Worm (Caenorhabditis elegans) whole organism, L4 larva: ENCODE data around the gene din-1.

Experiments
- F10B5.3 ChIP-seq: sonication (generic microtip); optimal IDR thresholded peaks from 2 replicates; lab custom pipeline; 2016; ENCODE audit warnings: mild to moderate bottlenecking, missing genetic modification characterization, missing compliant biosample characterization
- F49E8.2 ChIP-seq: sonication (generic microtip); optimal IDR thresholded peaks from 2 replicates; lab custom pipeline; 2016; ENCODE audit warnings: missing compliant biosample characterization, mild to moderate bottlenecking, missing genetic modification characterization, borderline replicate concordance
- Y105C5A.15 ChIP-seq: fragments of 200-800 bp; sonication (Bioruptor generic); IDR thresholded peaks from 2 replicates; pipeline ENCODE4 v1.3.6; 2022; ENCODE audit warnings: missing genetic modification characterization, missing compliant biosample characterization
- Y75B8A.6 ChIP-seq: fragments of 200-800 bp; sonication (Bioruptor generic); IDR thresholded peaks from 2 replicates; pipeline ENCODE4 v1.3.6; 2022; ENCODE audit warnings: missing genetic modification reagents, missing genetic modification characterization, missing compliant biosample characterization
- ZK337.2 ChIP-seq: fragments of 200-800 bp; sonication (Bioruptor generic); IDR thresholded peaks from 2 replicates; pipeline ENCODE4 v1.3.6; 2022; ENCODE audit warnings: missing genetic modification reagents, missing genetic modification characterization, missing compliant biosample characterization
- ZK546.5 ChIP-seq, 2 experiments: sonication (generic microtip); optimal IDR thresholded peaks; 2 replicates each; lab custom pipeline; 2017; ENCODE audit warnings: missing biosample characterization in 2 of 2, missing genetic modification characterization in 2 of 2
- aha-1 ChIP-seq: fragments of 150-350 bp; peaks from one replicate; lab custom pipeline; 2014; ENCODE audit warnings: missing biosample characterization, missing genetic modification characterization
- arid-1 ChIP-seq: fragments of 200-800 bp; sonication (Bioruptor generic); conservative IDR thresholded peaks from 2 replicates; pipeline ENCODE4 v1.3.6; 2022; ENCODE audit warnings: missing genetic modification reagents, missing genetic modification characterization, missing compliant biosample characterization
- ceh-20 ChIP-seq: fragments of 200-800 bp; sonication (Bioruptor generic); IDR thresholded peaks from 2 replicates; pipeline ENCODE4 v1.3.6; 2022; ENCODE audit warnings: missing genetic modification reagents, missing genetic modification characterization, missing compliant biosample characterization
- ceh-32 ChIP-seq: sonication (generic microtip); optimal IDR thresholded peaks from 2 replicates; lab custom pipeline; 2016; ENCODE audit warnings: mild to moderate bottlenecking, missing genetic modification characterization, missing compliant biosample characterization; ENCODE audit not compliant: poor library complexity
- ceh-44 ChIP-seq: fragments of 200-800 bp; sonication (Bioruptor generic); IDR thresholded peaks from 2 replicates; pipeline ENCODE4 v1.3.6; 2022; ENCODE audit warnings: missing genetic modification reagents, missing genetic modification characterization, missing compliant biosample characterization
- ceh-62 ChIP-seq: sonication (generic microtip); optimal IDR thresholded peaks from 2 replicates; lab custom pipeline; 2017; ENCODE audit warnings: missing biosample characterization, missing genetic modification characterization
- ceh-82 ChIP-seq: sonication (generic microtip); optimal IDR thresholded peaks from 2 replicates; lab custom pipeline; 2017; ENCODE audit warnings: missing biosample characterization, missing genetic modification characterization
- daf-19 ChIP-seq: fragments of 200-800 bp; sonication (Bioruptor generic); conservative IDR thresholded peaks from 2 replicates; pipeline ENCODE4 v1.3.6; 2022; ENCODE audit warnings: missing genetic modification characterization, missing compliant biosample characterization
- dmd-9 ChIP-seq: fragments of 200-800 bp; sonication (Bioruptor generic); IDR thresholded peaks from 2 replicates; pipeline ENCODE4 v1.3.6; 2022; ENCODE audit warnings: missing genetic modification reagents, missing genetic modification characterization, missing compliant biosample characterization
- duxl-1 ChIP-seq: sonication (generic microtip); optimal IDR thresholded peaks from 2 replicates; lab custom pipeline; 2016; ENCODE audit warnings: mild to moderate bottlenecking, missing genetic modification characterization, moderate library complexity, missing compliant biosample characterization; ENCODE audit not compliant: poor library complexity
- dve-1 ChIP-seq: sonication (generic microtip); optimal IDR thresholded peaks from 2 replicates; lab custom pipeline; 2017; ENCODE audit warnings: antibody characterized with exemption, mild to moderate bottlenecking, missing genetic modification characterization, missing compliant biosample characterization; ENCODE audit not compliant: insufficient read depth
- egl-43 ChIP-seq: fragments of 200-800 bp; sonication (Bioruptor generic); IDR thresholded peaks from 2 replicates; pipeline ENCODE4 v1.3.6; 2022; ENCODE audit warnings: missing genetic modification reagents, missing genetic modification characterization, missing compliant biosample characterization
- hif-1 ChIP-seq, 2 experiments: sonication (generic microtip); optimal IDR thresholded peaks; 2 replicates each; lab custom pipeline; 2016 to 2017; ENCODE audit warnings: missing compliant biosample characterization in 2 of 2, missing genetic modification characterization in 2 of 2, missing genetic modification reagents in 2 of 2, missing genotype in 2 of 2, mild to moderate bottlenecking in 1 of 2
- hlh-11 ChIP-seq: fragments of 200-800 bp; sonication (Bioruptor generic); optimal IDR thresholded peaks from 2 replicates; lab custom pipeline; 2018; ENCODE audit warnings: mild to moderate bottlenecking, missing genetic modification characterization, missing compliant biosample characterization
- hlh-30 ChIP-seq: sonication (generic microtip); optimal IDR thresholded peaks from 2 replicates; lab custom pipeline; 2017; ENCODE audit warnings: antibody characterized with exemption, mild to moderate bottlenecking, missing genetic modification characterization, missing compliant biosample characterization; ENCODE audit not compliant: insufficient read depth
- lin-29 ChIP-seq: fragments of 200-800 bp; sonication (Bioruptor generic); IDR thresholded peaks from 2 replicates; pipeline ENCODE4 v1.3.6; 2022; ENCODE audit warnings: missing genetic modification reagents, missing genetic modification characterization, missing compliant biosample characterization
- lin-39 ChIP-seq: fragments of 150-350 bp; optimal IDR thresholded peaks from 2 replicates; lab custom pipeline; 2014; ENCODE audit warnings: missing biosample characterization, missing genetic modification reagents, missing genetic modification characterization
- lsy-2 ChIP-seq, 2 experiments: fragments of 150-350 bp in 1 of 2; sonication (generic microtip) in 1 of 2; optimal IDR thresholded peaks; 2 replicates each; lab custom pipeline; 2014 to 2017; ENCODE audit warnings: missing biosample characterization in 2 of 2, missing genetic modification characterization in 2 of 2
- madf-5 ChIP-seq, 2 experiments: fragments of 200-800 bp; sonication (Bioruptor generic); IDR thresholded peaks; 2 replicates each; pipeline ENCODE4 v1.3.6; 2022; ENCODE audit warnings: missing compliant biosample characterization in 2 of 2, missing genetic modification characterization in 2 of 2
- madf-9 ChIP-seq: fragments of 200-800 bp; sonication (Bioruptor generic); conservative IDR thresholded peaks from 2 replicates; pipeline ENCODE4 v1.3.6; 2022; ENCODE audit warnings: missing genetic modification reagents, missing genetic modification characterization, missing compliant biosample characterization
- mdt-29 ChIP-seq: fragments of 200-800 bp; sonication (Bioruptor generic); IDR thresholded peaks from 2 replicates; pipeline ENCODE4 v1.3.6; 2022; ENCODE audit warnings: missing genetic modification reagents, missing genetic modification characterization, missing compliant biosample characterization
- mxl-2 ChIP-seq: fragments of 200-800 bp; sonication (Bioruptor generic); conservative IDR thresholded peaks from 2 replicates; pipeline ENCODE4 v1.3.6; 2022; ENCODE audit warnings: missing genetic modification reagents, missing genetic modification characterization, missing compliant biosample characterization
- nhr-102 ChIP-seq: sonication (generic microtip); optimal IDR thresholded peaks from 2 replicates; lab custom pipeline; 2016; ENCODE audit warnings: mild to moderate bottlenecking, missing genetic modification characterization, moderate library complexity, missing compliant biosample characterization
- nhr-28 ChIP-seq: fragments of 150-350 bp; optimal IDR thresholded peaks from 2 replicates; lab custom pipeline; 2014; ENCODE audit warnings: missing biosample characterization, missing genetic modification characterization
- nhr-41 ChIP-seq: fragments of 200-800 bp; sonication (Bioruptor generic); IDR thresholded peaks from 2 replicates; pipeline ENCODE4 v1.3.6; 2022; ENCODE audit warnings: missing genetic modification reagents, missing genetic modification characterization, missing compliant biosample characterization
- nhr-48 ChIP-seq: sonication (generic microtip); optimal IDR thresholded peaks from 2 replicates; lab custom pipeline; 2016; ENCODE audit warnings: mild to moderate bottlenecking, missing genetic modification characterization, missing compliant biosample characterization
- nhr-6 ChIP-seq: fragments of 150-350 bp; optimal IDR thresholded peaks from 2 replicates; lab custom pipeline; 2014; ENCODE audit warnings: missing biosample characterization, missing genetic modification characterization
- php-3 ChIP-seq: fragments of 200-800 bp; sonication (Bioruptor generic); IDR thresholded peaks from 2 replicates; pipeline ENCODE4 v1.3.6; 2022; ENCODE audit warnings: missing genetic modification reagents, missing genetic modification characterization, missing compliant biosample characterization
- pqm-1 ChIP-seq: sonication (generic microtip); optimal IDR thresholded peaks from 2 replicates; lab custom pipeline; 2017; ENCODE audit warnings: missing biosample characterization, missing genetic modification characterization
- rbr-2 ChIP-seq: sonication (generic microtip); optimal IDR thresholded peaks from 2 replicates; lab custom pipeline; 2016; ENCODE audit warnings: missing genotype, missing genetic modification characterization, missing compliant biosample characterization
- saeg-2 ChIP-seq: fragments of 200-800 bp; sonication (Bioruptor generic); IDR thresholded peaks from 2 replicates; pipeline ENCODE4 v1.3.6; 2022; ENCODE audit warnings: missing genetic modification reagents, missing genetic modification characterization, missing compliant biosample characterization
- sdz-12 ChIP-seq: fragments of 200-800 bp; sonication (Bioruptor generic); optimal IDR thresholded peaks from 2 replicates; lab custom pipeline; 2018; ENCODE audit warnings: mild to moderate bottlenecking, missing genetic modification characterization, missing compliant biosample characterization
- set-16 ChIP-seq: fragments of 200-800 bp; sonication (Bioruptor generic); IDR thresholded peaks from 2 replicates; pipeline ENCODE4 v1.3.6; 2022; ENCODE audit warnings: missing genetic modification reagents, missing genetic modification characterization, missing compliant biosample characterization
- skn-1 ChIP-seq: fragments of 150-350 bp; optimal IDR thresholded peaks from 2 replicates; lab custom pipeline; 2014; ENCODE audit warnings: missing biosample characterization, missing genetic modification characterization
- snpc-1.2 ChIP-seq: fragments of 200-800 bp; sonication (Bioruptor generic); IDR thresholded peaks from 2 replicates; pipeline ENCODE4 v1.3.6; 2022; ENCODE audit warnings: missing genetic modification reagents, missing genetic modification characterization, missing compliant biosample characterization
- spr-3 ChIP-seq: fragments of 200-800 bp; sonication (Bioruptor generic); optimal IDR thresholded peaks from 2 replicates; lab custom pipeline; 2018; ENCODE audit warnings: mild to moderate bottlenecking, missing genetic modification characterization, missing compliant biosample characterization
- tag-97 ChIP-seq: fragments of 200-800 bp; sonication (Bioruptor generic); IDR thresholded peaks from 2 replicates; pipeline ENCODE4 v1.3.6; 2022; ENCODE audit warnings: missing genetic modification characterization, missing compliant biosample characterization
- tra-1 ChIP-seq: fragments of 200-800 bp; sonication (Bioruptor generic); IDR thresholded peaks from 2 replicates; pipeline ENCODE4 v1.3.6; 2022; ENCODE audit warnings: missing genetic modification reagents, missing genetic modification characterization, missing compliant biosample characterization
- unc-62 ChIP-seq, 3 experiments: fragments of 150-350 bp in 1 of 3; sonication (generic microtip); optimal IDR thresholded peaks in 2 of 3; peaks in 1 of 3; 1 replicate in 1 of 3; 2 replicates in 2 of 3; lab custom pipeline; 2014 to 2017; ENCODE audit warnings: missing biosample characterization in 3 of 3, missing genetic modification characterization in 3 of 3, missing genetic modification reagents in 3 of 3, missing genotype in 1 of 3
- zag-1 ChIP-seq: fragments of 150-350 bp; optimal IDR thresholded peaks from 2 replicates; lab custom pipeline; 2014; ENCODE audit warnings: missing biosample characterization, missing genetic modification characterization
- zfp-2 ChIP-seq: sonication (generic microtip); optimal IDR thresholded peaks from 2 replicates; lab custom pipeline; 2016; ENCODE audit warnings: mild to moderate bottlenecking, missing genetic modification characterization, missing compliant biosample characterization
- zfp-3 ChIP-seq: fragments of 200-800 bp; sonication (Bioruptor generic); conservative IDR thresholded peaks from 2 replicates; pipeline ENCODE4 v1.3.6; 2022; ENCODE audit warnings: missing genetic modification reagents, missing genetic modification characterization, missing compliant biosample characterization
- zip-2 ChIP-seq: fragments of 150-350 bp; optimal IDR thresholded peaks from 2 replicates; lab custom pipeline; 2014; ENCODE audit warnings: missing biosample characterization, missing genetic modification characterization
- ztf-7 ChIP-seq: fragments of 150-350 bp; optimal IDR thresholded peaks from 2 replicates; lab custom pipeline; 2014; ENCODE audit warnings: missing biosample characterization, missing genetic modification characterization

din-1 gene

ce11 chrII:11642025-11642424 is 8.6 kb upstream of the din-1 start (continued):
- TF ChIP-seq hif-1 (tag; optimal IDR thresholded peaks at IDR 0.05; lab: Kevin White, UChicago): no peak
- TF ChIP-seq php-3 (GFP tag; lab: Robert Waterston, UW): no peak
- TF ChIP-seq nhr-48 (tag; lab: Kevin White, UChicago): peak; percentile 25
- no peak for TF ChIP-seq ZK337.2 (GFP tag; lab: Robert Waterston, UW)
- TF ChIP-seq hlh-11 (tag; lab: Kevin White, UChicago): peak; percentile 66
- no peak for TF ChIP-seq tag-97
- no peak for TF ChIP-seq ceh-62 (tag; lab: Kevin White, UChicago)
- TF ChIP-seq mdt-29: no peak
- TF ChIP-seq tra-1 (GFP tag; lab: Robert Waterston, UW): 0 out of 2 replicates have a peak, but pooled peaks have one; percentile 5
- TF ChIP-seq hlh-30 (tag; lab: Kevin White, UChicago): peak; percentile 5
- peak; percentile 59 for TF ChIP-seq nhr-28 (tag; lab: Kevin White, UChicago)
- TF ChIP-seq Y105C5A.15: no peak
- no peak for TF ChIP-seq F10B5.3 (tag; lab: Kevin White, UChicago)
- TF ChIP-seq zfp-2 (tag; lab: Kevin White, UChicago): no peak
- TF ChIP-seq lsy-2 (tag; optimal IDR thresholded peaks at IDR 0.05; lab: Kevin White, UChicago): peak in 1 of 2 experiments; percentile 16
- TF ChIP-seq Y75B8A.6 (GFP tag; lab: Robert Waterston, UW): no peak
- peak in 1 of 2 experiments; percentile 27 for TF ChIP-seq unc-62 (GFP tag; optimal IDR thresholded peaks at IDR 0.05 in 1 of 2; lab: Kevin White, UChicago)
- no peak for TF ChIP-seq unc-62 (tag; optimal IDR thresholded peaks at IDR 0.05; lab: Kevin White, UChicago)
- TF ChIP-seq ceh-44 (GFP tag; lab: Robert Waterston, UW): no peak
- TF ChIP-seq daf-19 (GFP tag; lab: Robert Waterston, UW): no peak
- TF ChIP-seq snpc-1.2 (GFP tag; lab: Robert Waterston, UW): no peak
- TF ChIP-seq ZK546.5 (tag; optimal IDR thresholded peaks at IDR 0.05; lab: Kevin White, UChicago): no peak
- no peak for TF ChIP-seq spr-3 (GFP tag; lab: Kevin White, UChicago)
- TF ChIP-seq lin-39: no peak
- TF ChIP-seq duxl-1 (tag; lab: Kevin White, UChicago): no peak
- no peak for TF ChIP-seq saeg-2 (GFP tag; lab: Robert Waterston, UW)
- TF ChIP-seq pqm-1 (tag; lab: Kevin White, UChicago): no peak
- no peak for TF ChIP-seq mxl-2 (GFP tag; lab: Robert Waterston, UW)
- TF ChIP-seq ceh-82: no peak
- TF ChIP-seq zag-1 (tag; lab: Kevin White, UChicago): no peak
- TF ChIP-seq ztf-7 (tag; lab: Kevin White, UChicago): no peak
- TF ChIP-seq nhr-41 (GFP tag; lab: Robert Waterston, UW): no peak
- no peak for TF ChIP-seq nhr-6 (tag; lab: Kevin White, UChicago)
- TF ChIP-seq lin-29 (GFP tag; lab: Robert Waterston, UW): no peak
- no peak for TF ChIP-seq arid-1 (GFP tag; lab: Robert Waterston, UW)
- TF ChIP-seq zfp-3: no peak
- TF ChIP-seq egl-43 (GFP tag; lab: Robert Waterston, UW): no peak
- TF ChIP-seq skn-1 (tag; lab: Kevin White, UChicago): no peak
- no peak for TF ChIP-seq madf-9 (GFP tag; lab: Robert Waterston, UW)
- TF ChIP-seq aha-1 (tag; lab: Kevin White, UChicago): peak; percentile 2
- TF ChIP-seq nhr-102 (tag; lab: Kevin White, UChicago): no peak
- no peak for TF ChIP-seq dmd-9 (GFP tag; lab: Robert Waterston, UW)
- TF ChIP-seq madf-5 (GFP tag; IDR thresholded peaks at IDR 0.05; lab: Robert Waterston, UW): no peak
- no peak for TF ChIP-seq dve-1 (tag; lab: Kevin White, UChicago)
- no peak for TF ChIP-seq rbr-2
- no peak for TF ChIP-seq ceh-32 (tag; lab: Kevin White, UChicago)
- no peak for TF ChIP-seq set-16
- TF ChIP-seq sdz-12 (GFP tag; lab: Kevin White, UChicago): no peak
- TF ChIP-seq F49E8.2 (tag; lab: Kevin White, UChicago): no peak
- no peak for TF ChIP-seq zip-2 (tag; lab: Kevin White, UChicago)
- no peak for TF ChIP-seq ceh-20 (GFP tag; lab: Robert Waterston, UW)
